Worm (Caenorhabditis elegans) whole organism, early embryonic: ENCODE data around the gene cee-1.
A peak's percentile ranks its signal among the peaks of the same experiment; 100 is the strongest.

Experiments
- B0310.2 ChIP-seq: sonication (generic microtip); optimal IDR thresholded peaks from 2 replicates; lab custom pipeline; 2016; ENCODE audit warnings: mild to moderate bottlenecking, missing genetic modification characterization, missing compliant biosample characterization
- F13C5.2 ChIP-seq: sonication (generic microtip); optimal IDR thresholded peaks from 2 replicates; lab custom pipeline; 2017; ENCODE audit warnings: mild to moderate bottlenecking, missing genetic modification characterization, inconsistent platforms, missing compliant biosample characterization
- aly-1 ChIP-seq: sonication (generic microtip); optimal IDR thresholded peaks from 2 replicates; lab custom pipeline; 2016; ENCODE audit warnings: missing genetic modification characterization, missing compliant biosample characterization
- ama-1 ChIP-seq: fragments of 150-350 bp; optimal IDR thresholded peaks from 2 replicates; lab custom pipeline; 2014
- ceh-13 ChIP-seq: fragments of 200-800 bp; sonication (Bioruptor generic); optimal IDR thresholded peaks from 2 replicates; lab custom pipeline; 2018; ENCODE audit warnings: mild to moderate bottlenecking, missing genetic modification characterization, missing compliant biosample characterization
- ceh-36 ChIP-seq: sonication (generic microtip); optimal IDR thresholded peaks from 2 replicates; lab custom pipeline; 2016; ENCODE audit warnings: missing genetic modification characterization, inconsistent platforms, missing compliant biosample characterization
- ets-7 ChIP-seq: sonication (generic microtip); optimal IDR thresholded peaks from 2 replicates; lab custom pipeline; 2016; ENCODE audit warnings: missing genotype, missing genetic modification characterization, missing compliant biosample characterization
- flt-1 ChIP-seq: fragments of 200-800 bp; sonication (Bioruptor generic); IDR thresholded peaks from 2 replicates; pipeline ENCODE4 v1.3.6; 2022; ENCODE audit warnings: missing genetic modification characterization, missing compliant biosample characterization
- hmbx-1 ChIP-seq: sonication (generic microtip); optimal IDR thresholded peaks from 2 replicates; lab custom pipeline; 2016; ENCODE audit warnings: mild to moderate bottlenecking, missing genetic modification characterization, missing compliant biosample characterization
- hmg-4 ChIP-seq: fragments of 200-800 bp; sonication (Bioruptor generic); optimal IDR thresholded peaks from 2 replicates; lab custom pipeline; 2018; ENCODE audit warnings: mild to moderate bottlenecking, missing genetic modification characterization, missing compliant biosample characterization
- hnd-1 ChIP-seq: sonication (generic microtip); optimal IDR thresholded peaks from 2 replicates; lab custom pipeline; 2016; ENCODE audit warnings: missing genetic modification characterization, missing compliant biosample characterization
- pes-1 ChIP-seq: fragments of 200-800 bp; sonication (Bioruptor generic); IDR thresholded peaks from 2 replicates; pipeline ENCODE4 v1.3.6; 2022; ENCODE audit warnings: missing genetic modification reagents, missing genetic modification characterization, missing compliant biosample characterization
- scrt-1 ChIP-seq: fragments of 200-800 bp; sonication (Bioruptor generic); IDR thresholded peaks from 2 replicates; pipeline ENCODE4 v1.3.6; 2022; ENCODE audit warnings: missing genetic modification characterization, missing compliant biosample characterization
- sea-1 ChIP-seq: fragments of 200-800 bp; sonication (Bioruptor generic); conservative IDR thresholded peaks from 2 replicates; pipeline ENCODE4 v1.3.6; 2022; ENCODE audit warnings: missing genetic modification characterization, missing compliant biosample characterization
- tbx-11 ChIP-seq: fragments of 200-800 bp; sonication (Bioruptor generic); IDR thresholded peaks from 2 replicates; pipeline ENCODE4 v1.3.6; 2022; ENCODE audit warnings: missing genetic modification characterization, missing compliant biosample characterization
- tbx-37 ChIP-seq: fragments of 200-800 bp; sonication (Bioruptor generic); conservative IDR thresholded peaks from 2 replicates; pipeline ENCODE4 v1.3.6; 2022; ENCODE audit warnings: missing genetic modification reagents, missing genetic modification characterization, missing compliant biosample characterization
- tra-4 ChIP-seq: sonication (generic microtip); optimal IDR thresholded peaks from 2 replicates; lab custom pipeline; 2017; ENCODE audit warnings: missing genetic modification characterization, missing compliant biosample characterization

cee-1 gene

ce11 chrIII:4937022-4937421, 24.5 kb downstream of the cee-1 start, which contains the start of gene fsn-1:
fsn-1 (plus strand) TSS chrIII:4937322.
- TF ChIP-seq sea-1: no peak
- TF ChIP-seq ama-1 (lab: Kevin White, UChicago): no peak
- TF ChIP-seq ceh-13 (GFP tag; lab: Kevin White, UChicago): no peak
- no peak for TF ChIP-seq hmbx-1
- TF ChIP-seq B0310.2 (tag; lab: Kevin White, UChicago): no peak
- TF ChIP-seq pes-1 (GFP tag; lab: Robert Waterston, UW): no peak
- no peak for TF ChIP-seq F13C5.2 (tag; lab: Kevin White, UChicago)
- TF ChIP-seq hnd-1 (tag; lab: Kevin White, UChicago): no peak
- no peak for TF ChIP-seq tbx-11 (GFP tag; lab: Robert Waterston, UW)
- TF ChIP-seq tra-4 (tag; lab: Kevin White, UChicago): no peak
- no peak for TF ChIP-seq ceh-36
- TF ChIP-seq ets-7 (tag; lab: Kevin White, UChicago): no peak
- TF ChIP-seq scrt-1: no peak
- TF ChIP-seq tbx-37: no peak
- no peak for TF ChIP-seq hmg-4 (GFP tag; lab: Kevin White, UChicago)
- TF ChIP-seq aly-1 (tag; lab: Kevin White, UChicago): no peak
- no peak for TF ChIP-seq flt-1 (GFP tag; lab: Robert Waterston, UW)

- TF ChIP-seq hmbx-1: no peak
- no peak for TF ChIP-seq hmg-4 (GFP tag; lab: Kevin White, UChicago)
- no peak for TF ChIP-seq ets-7 (tag; lab: Kevin White, UChicago)
- TF ChIP-seq tbx-11 (GFP tag; lab: Robert Waterston, UW): no peak
- no peak for TF ChIP-seq F13C5.2 (tag; lab: Kevin White, UChicago)
- no peak for TF ChIP-seq sea-1
- TF ChIP-seq hnd-1 (tag; lab: Kevin White, UChicago): no peak
Measured at ce11 chrIII:4939267-4939666, 26.8 kb downstream of the cee-1 start, which contains the start of gene rpb-2. rpb-2 (plus strand) TSS chrIII:4939567.

- no peak for TF ChIP-seq tra-4 (tag; lab: Kevin White, UChicago)
- TF ChIP-seq hnd-1 (tag; lab: Kevin White, UChicago): no peak
Measured at ce11 chrIII:4944213-4944612, 31.7 kb downstream of the cee-1 start, which contains the start of gene ntl-9. ntl-9 (plus strand) TSS chrIII:4944513.

ce11 chrIII:4947352-4947751, 34.9 kb downstream of the cee-1 start:
- TF ChIP-seq pes-1 (GFP tag; lab: Robert Waterston, UW) (peak; percentile 42; the same call in 1 of the 2 replicates), ama-1 (lab: Kevin White, UChicago) (no peak), ceh-13 (GFP tag; lab: Kevin White, UChicago) (no peak), F13C5.2 (tag; lab: Kevin White, UChicago) (peak; percentile 58), hmg-4 (GFP tag; lab: Kevin White, UChicago) (peak; percentile 79), tbx-37 (no peak; the same call in 1 of the 2 replicates), sea-1 (no peak), hnd-1 (tag; lab: Kevin White, UChicago) (peak; percentile 12), B0310.2 (tag; lab: Kevin White, UChicago) (peak; percentile 10), ets-7 (tag; lab: Kevin White, UChicago) (peak; percentile 54), hmbx-1 (no peak), scrt-1 (0 out of 2 replicates have a peak, but pooled peaks have one; percentile 63), aly-1 (tag; lab: Kevin White, UChicago) (peak; percentile 7), tra-4 (tag; lab: Kevin White, UChicago) (no peak), tbx-11 (GFP tag; lab: Robert Waterston, UW) (no peak), ceh-36 (peak; percentile 40), flt-1 (GFP tag; lab: Robert Waterston, UW) (no peak; the same call in 1 of the 2 replicates)

- TF ChIP-seq sea-1 (0 out of 2 replicates have a peak, but pooled peaks have one; percentile 25), hmg-4 (GFP tag; lab: Kevin White, UChicago) (peak; percentile 71), ceh-36 (no peak), pes-1 (GFP tag; lab: Robert Waterston, UW) (no peak), F13C5.2 (tag; lab: Kevin White, UChicago) (peak; percentile 28), flt-1 (GFP tag; lab: Robert Waterston, UW) (0 out of 2 replicates have a peak, but pooled peaks have one; percentile 6), tbx-11 (GFP tag; lab: Robert Waterston, UW) (no peak), hnd-1 (tag; lab: Kevin White, UChicago) (no peak), aly-1 (tag; lab: Kevin White, UChicago) (peak; percentile 57), B0310.2 (tag; lab: Kevin White, UChicago) (peak; percentile 21), hmbx-1 (no peak)
Measured at ce11 chrIII:4948631-4949030, 36.1 kb downstream of the cee-1 start.

- TF ChIP-seq B0310.2 (tag; lab: Kevin White, UChicago) (no peak), hmbx-1 (no peak), ets-7 (tag; lab: Kevin White, UChicago) (no peak), pes-1 (GFP tag; lab: Robert Waterston, UW) (no peak), hnd-1 (tag; lab: Kevin White, UChicago) (no peak), sea-1 (no peak), ama-1 (lab: Kevin White, UChicago) (no peak), tra-4 (tag; lab: Kevin White, UChicago) (no peak), tbx-11 (GFP tag; lab: Robert Waterston, UW) (no peak), scrt-1 (no peak), tbx-37 (no peak), flt-1 (GFP tag; lab: Robert Waterston, UW) (no peak), ceh-36 (no peak), F13C5.2 (tag; lab: Kevin White, UChicago) (no peak), hmg-4 (GFP tag; lab: Kevin White, UChicago) (no peak)
Measured at ce11 chrIII:4950345-4950744, 37.8 kb downstream of the cee-1 start.

ce11 chrIII:4951210-4951609, 38.7 kb downstream of the cee-1 start:
- TF ChIP-seq tra-4 (tag; lab: Kevin White, UChicago): no peak
- TF ChIP-seq sea-1: no peak
- no peak for TF ChIP-seq tbx-11 (GFP tag; lab: Robert Waterston, UW)
- TF ChIP-seq hnd-1 (tag; lab: Kevin White, UChicago): no peak
- no peak for TF ChIP-seq ama-1 (lab: Kevin White, UChicago)
- no peak for TF ChIP-seq ets-7 (tag; lab: Kevin White, UChicago)
- no peak for TF ChIP-seq hmbx-1
- TF ChIP-seq pes-1 (GFP tag; lab: Robert Waterston, UW): no peak
- no peak for TF ChIP-seq flt-1 (GFP tag; lab: Robert Waterston, UW)
- no peak for TF ChIP-seq hmg-4 (GFP tag; lab: Kevin White, UChicago)
- no peak for TF ChIP-seq aly-1 (tag; lab: Kevin White, UChicago)
- TF ChIP-seq ceh-13 (GFP tag; lab: Kevin White, UChicago): no peak
- no peak for TF ChIP-seq B0310.2 (tag; lab: Kevin White, UChicago)
- TF ChIP-seq ceh-36: no peak
- no peak for TF ChIP-seq F13C5.2 (tag; lab: Kevin White, UChicago)
- no peak for TF ChIP-seq tbx-37
- no peak for TF ChIP-seq scrt-1
